Fruit fly (Drosophila melanogaster) whole organism, embryonic: ENCODE results near the gene Srg3.

Experiments
- B-H1 ChIP-seq: fragments of 200-800 bp; sonication (Bioruptor generic); IDR thresholded peaks from 3 replicates; pipeline ENCODE4 v1.3.6; 2022; ENCODE audit warnings: missing biosample characterization, missing genetic modification characterization
- Bdp1 ChIP-seq: fragments of 200-800 bp; sonication (Bioruptor generic); optimal IDR thresholded peaks from 3 replicates; lab custom pipeline; 2016; ENCODE audit warnings: missing biosample characterization, missing genetic modification characterization
- Blimp-1 ChIP-seq: fragments of 200-800 bp; sonication (Bioruptor generic); optimal IDR thresholded peaks from 3 replicates; lab custom pipeline; 2018; ENCODE audit warnings: missing biosample characterization, missing genetic modification characterization, mild to moderate bottlenecking, moderate library complexity, missing genetic modification reagents
- CG10274 ChIP-seq: fragments of 200-800 bp; sonication (Bioruptor generic); optimal IDR thresholded peaks from 3 replicates; lab custom pipeline; 2017; ENCODE audit warnings: missing biosample characterization, mild to moderate bottlenecking, missing genetic modification characterization
- CG10462 ChIP-seq: fragments of 200-800 bp; sonication (Bioruptor generic); optimal IDR thresholded peaks from 2 replicates; lab custom pipeline; 2016; ENCODE audit warnings: missing biosample characterization, missing genetic modification characterization
- CG14965 ChIP-seq: fragments of 200-800 bp; sonication (Bioruptor generic); optimal IDR thresholded peaks from 2 replicates; lab custom pipeline; 2016; ENCODE audit warnings: missing biosample characterization, missing genetic modification characterization, borderline replicate concordance
- CG15073 ChIP-seq: fragments of 200-800 bp; sonication (Bioruptor generic); optimal IDR thresholded peaks from 2 replicates; lab custom pipeline; 2016; ENCODE audit warnings: missing biosample characterization, missing genetic modification characterization
- CG15269 ChIP-seq: fragments of 200-800 bp; sonication (Bioruptor generic); optimal IDR thresholded peaks from 2 replicates; lab custom pipeline; 2018; ENCODE audit warnings: missing biosample characterization, mild to moderate bottlenecking, missing genetic modification characterization, moderate library complexity
- CG1602 ChIP-seq: fragments of 200-800 bp; sonication (Bioruptor generic); optimal IDR thresholded peaks from 3 replicates; lab custom pipeline; 2016; ENCODE audit warnings: missing biosample characterization, missing genetic modification characterization
- CG16779 ChIP-seq: fragments of 200-800 bp; sonication (Bioruptor generic); IDR thresholded peaks from 2 replicates; pipeline ENCODE4 v1.3.6; 2022; ENCODE audit warnings: missing biosample characterization, missing genetic modification characterization
- CG17186 ChIP-seq: fragments of 200-800 bp; sonication (Bioruptor generic); optimal IDR thresholded peaks from 3 replicates; lab custom pipeline; 2017; ENCODE audit warnings: missing biosample characterization, missing genetic modification reagents, missing genetic modification characterization
- CG17328 ChIP-seq: fragments of 200-800 bp; sonication (Bioruptor generic); IDR thresholded peaks from 2 replicates; pipeline ENCODE4 v1.3.6; 2022; ENCODE audit warnings: missing biosample characterization, missing genetic modification characterization
- CG17802 ChIP-seq: fragments of 200-800 bp; sonication (Bioruptor generic); optimal IDR thresholded peaks from 2 replicates; lab custom pipeline; 2018; ENCODE audit warnings: missing biosample characterization, mild to moderate bottlenecking, missing genetic modification characterization, moderate library complexity
- CG18764 ChIP-seq: fragments of 200-800 bp; sonication (Bioruptor generic); optimal IDR thresholded peaks from 3 replicates; lab custom pipeline; 2016; ENCODE audit warnings: missing biosample characterization, missing genetic modification characterization
- CG2202 ChIP-seq: fragments of 200-800 bp; sonication (Bioruptor generic); optimal IDR thresholded peaks from 2 replicates; lab custom pipeline; 2018; ENCODE audit warnings: missing biosample characterization, mild to moderate bottlenecking, missing genetic modification characterization
- CG30431 ChIP-seq: fragments of 200-800 bp; sonication (Bioruptor generic); optimal IDR thresholded peaks from 2 replicates; lab custom pipeline; 2017; ENCODE audit warnings: missing biosample characterization, missing genetic modification characterization
- CG42726 ChIP-seq: fragments of 200-800 bp; sonication (Bioruptor generic); IDR thresholded peaks from 2 replicates; pipeline ENCODE4 v1.3.6; 2022; ENCODE audit warnings: missing biosample characterization, missing genetic modification characterization; ENCODE audit not compliant: partially characterized antibody
- CG4282 ChIP-seq: fragments of 200-800 bp; sonication (Bioruptor generic); optimal IDR thresholded peaks from 2 replicates; lab custom pipeline; 2016; ENCODE audit warnings: missing biosample characterization, missing genetic modification characterization
- CG4820 ChIP-seq: fragments of 200-800 bp; sonication (Bioruptor generic); optimal IDR thresholded peaks from 3 replicates; lab custom pipeline; 2016; ENCODE audit warnings: missing biosample characterization, missing genetic modification characterization
- CG6689 ChIP-seq: fragments of 200-800 bp; sonication (Bioruptor generic); IDR thresholded peaks from 2 replicates; pipeline ENCODE4 v1.3.6; 2022; ENCODE audit warnings: missing biosample characterization, missing genetic modification characterization
- Deaf1 ChIP-seq: fragments of 200-800 bp; optimal IDR thresholded peaks from 3 replicates; lab custom pipeline; 2019; ENCODE audit warnings: missing biosample characterization, mild to moderate bottlenecking, missing genetic modification characterization, moderate library complexity
- Dfd ChIP-seq, 2 experiments: fragments of >200 bp; optimal IDR thresholded peaks; 2 replicates each; lab custom pipeline; 2017; ENCODE audit warnings: missing biosample characterization in 2 of 2, missing genetic modification characterization in 2 of 2
- Eip74EF ChIP-seq, 2 experiments: fragments of 200-800 bp in 1 of 2; fragments of >200 bp in 1 of 2; sonication (Bioruptor generic) in 1 of 2; optimal IDR thresholded peaks; 2 replicates each; lab custom pipeline; 2017 to 2019; ENCODE audit warnings: missing biosample characterization in 2 of 2, missing genetic modification characterization in 2 of 2, mild to moderate bottlenecking in 1 of 2, moderate library complexity in 1 of 2
- H2.0 ChIP-seq: fragments of 200-800 bp; sonication (Bioruptor generic); IDR thresholded peaks from 2 replicates; pipeline ENCODE4 v1.3.6; 2022; ENCODE audit warnings: missing biosample characterization, missing genetic modification characterization
- HmgD ChIP-seq: fragments of 200-800 bp; sonication (Bioruptor generic); optimal IDR thresholded peaks from 3 replicates; lab custom pipeline; 2016; ENCODE audit warnings: missing biosample characterization, missing genetic modification characterization
- HmgZ ChIP-seq: fragments of 200-800 bp; sonication (Bioruptor generic); optimal IDR thresholded peaks from 2 replicates; lab custom pipeline; 2018; ENCODE audit warnings: missing biosample characterization, mild to moderate bottlenecking, missing genetic modification characterization
- Hmx ChIP-seq: fragments of 200-800 bp; sonication (Bioruptor generic); optimal IDR thresholded peaks from 2 replicates; lab custom pipeline; 2016; ENCODE audit warnings: missing biosample characterization, missing genetic modification characterization
- Hsf ChIP-seq: fragments of 200-800 bp; sonication (Bioruptor generic); optimal IDR thresholded peaks from 3 replicates; lab custom pipeline; 2016; ENCODE audit warnings: missing biosample characterization, missing genetic modification characterization
- Nf-YB ChIP-seq: fragments of 200-800 bp; sonication (Bioruptor generic); optimal IDR thresholded peaks from 3 replicates; lab custom pipeline; 2019; ENCODE audit warnings: missing biosample characterization, mild to moderate bottlenecking, missing genetic modification characterization, moderate library complexity
- Opbp ChIP-seq: fragments of 200-800 bp; sonication (Bioruptor generic); IDR thresholded peaks from 3 replicates; pipeline ENCODE4 v1.3.6; 2022; ENCODE audit warnings: missing biosample characterization, missing genetic modification characterization; ENCODE audit not compliant: partially characterized antibody
- Poxn ChIP-seq: fragments of 200-800 bp; sonication (Bioruptor generic); IDR thresholded peaks from 2 replicates; pipeline ENCODE4 v1.3.6; 2022; ENCODE audit warnings: missing biosample characterization, missing genetic modification characterization
- TFAM ChIP-seq: fragments of 200-800 bp; sonication (Bioruptor generic); optimal IDR thresholded peaks from 2 replicates; lab custom pipeline; 2017; ENCODE audit warnings: missing biosample characterization, missing genetic modification characterization, inconsistent platforms
- ab ChIP-seq: fragments of 200-800 bp; sonication (Bioruptor generic); optimal IDR thresholded peaks from 2 replicates; lab custom pipeline; 2016; ENCODE audit warnings: missing biosample characterization, missing genetic modification characterization
- ash1 ChIP-seq: fragments of 200-800 bp; sonication (Bioruptor generic); optimal IDR thresholded peaks from 2 replicates; lab custom pipeline; 2018; ENCODE audit warnings: missing biosample characterization, mild to moderate bottlenecking, missing genetic modification characterization
- bowl ChIP-seq: fragments of 200-800 bp; sonication (Bioruptor generic); IDR thresholded peaks from 2 replicates; pipeline ENCODE4 v1.3.6; 2022; ENCODE audit warnings: missing biosample characterization, missing genetic modification characterization
- cwo ChIP-seq: fragments of 200-800 bp; sonication (Bioruptor generic); optimal IDR thresholded peaks from 3 replicates; lab custom pipeline; 2017; ENCODE audit warnings: missing biosample characterization, missing genetic modification characterization, mild to moderate bottlenecking, moderate library complexity, missing genetic modification reagents
- dati ChIP-seq: fragments of 200-800 bp; sonication (Bioruptor generic); IDR thresholded peaks from 2 replicates; pipeline ENCODE4 v1.3.6; 2022; ENCODE audit warnings: missing biosample characterization, missing genetic modification characterization
- ewg ChIP-seq: fragments of 200-800 bp; sonication (Bioruptor generic); optimal IDR thresholded peaks from 3 replicates; lab custom pipeline; 2017; ENCODE audit warnings: mild to moderate bottlenecking, missing biosample characterization, missing genetic modification reagents, missing genetic modification characterization
- ftz-f1 ChIP-seq: fragments of 200-800 bp; sonication (Bioruptor generic); optimal IDR thresholded peaks from 2 replicates; lab custom pipeline; 2016; ENCODE audit warnings: missing biosample characterization, missing genetic modification characterization
- grau ChIP-seq: fragments of 200-800 bp; optimal IDR thresholded peaks from 3 replicates; lab custom pipeline; 2019; ENCODE audit warnings: missing biosample characterization, mild to moderate bottlenecking, missing genetic modification characterization, moderate library complexity
- h ChIP-seq: fragments of >200 bp; optimal IDR thresholded peaks from 2 replicates; lab custom pipeline; 2017
- ham ChIP-seq: fragments of 200-800 bp; sonication (Bioruptor generic); IDR thresholded peaks from 2 replicates; pipeline ENCODE4 v1.3.6; 2022; ENCODE audit warnings: missing biosample characterization, missing genetic modification characterization
- her ChIP-seq: fragments of 200-800 bp; sonication (Bioruptor generic); optimal IDR thresholded peaks from 2 replicates; lab custom pipeline; 2016; ENCODE audit warnings: missing biosample characterization, missing genetic modification characterization
- hth ChIP-seq: fragments of >200 bp; optimal IDR thresholded peaks from 2 replicates; lab custom pipeline; 2017; ENCODE audit warnings: inconsistent platforms
- kah ChIP-seq: fragments of 200-800 bp; sonication (Bioruptor generic); optimal IDR thresholded peaks from 2 replicates; lab custom pipeline; 2018; ENCODE audit warnings: missing biosample characterization, mild to moderate bottlenecking, missing genetic modification characterization
- knrl ChIP-seq: fragments of 200-800 bp; sonication (Bioruptor generic); IDR thresholded peaks from 3 replicates; pipeline ENCODE4 v1.3.6; 2022; ENCODE audit warnings: missing biosample characterization, missing genetic modification characterization; ENCODE audit not compliant: partially characterized antibody
- pho ChIP-seq: fragments of 200-800 bp; sonication (Bioruptor generic); optimal IDR thresholded peaks from 2 replicates; lab custom pipeline; 2016; ENCODE audit warnings: missing biosample characterization, missing genetic modification characterization
- psq ChIP-seq: fragments of 200-800 bp; sonication (Bioruptor generic); optimal IDR thresholded peaks from 2 replicates; lab custom pipeline; 2017; ENCODE audit warnings: missing biosample characterization, missing genetic modification characterization
- sqz ChIP-seq: fragments of 200-800 bp; sonication (Bioruptor generic); optimal IDR thresholded peaks from 3 replicates; lab custom pipeline; 2018; ENCODE audit warnings: missing biosample characterization, mild to moderate bottlenecking, missing genetic modification characterization
- tna ChIP-seq: fragments of 200-800 bp; sonication (Bioruptor generic); IDR thresholded peaks from 2 replicates; pipeline ENCODE4 v1.3.6; 2022; ENCODE audit warnings: missing biosample characterization, missing genetic modification characterization; ENCODE audit not compliant: partially characterized antibody

Gene Srg3

dm6 chr3L:9460775-9461491 is 17.9 kb downstream of the Srg3 start, which contains the start of the genes CG3434 and CG44838 (continued):
- TF ChIP-seq CG2202 (tag; lab: Kevin White, UChicago) (peak; percentile 58), CG4820 (GFP tag; lab: Kevin White, UChicago) (peak; percentile 74), CG30431 (GFP tag; lab: Kevin White, UChicago) (peak; percentile 41), h (no peak), Eip74EF (GFP tag; optimal IDR thresholded peaks at IDR 0.05; lab: Kevin White, UChicago) (peak in 1 of 2 experiments; percentile 77), tna (GFP tag; lab: Robert Waterston, UW) (no peak), CG10274 (GFP tag; lab: Kevin White, UChicago) (peak; percentile 45), dati (GFP tag; lab: Robert Waterston, UW) (peak; percentile 45; the same call in 1 of the 2 replicates), CG10462 (GFP tag; lab: Kevin White, UChicago) (peak; percentile 73), ftz-f1 (GFP tag; lab: Kevin White, UChicago) (peak; percentile 13), Hmx (GFP tag; lab: Kevin White, UChicago) (peak; percentile 26), CG1602 (GFP tag; lab: Kevin White, UChicago) (peak; percentile 75), TFAM (no peak), ham (no peak), grau (tag; lab: Kevin White, UChicago) (peak; percentile 84), HmgZ (tag; lab: Kevin White, UChicago) (peak; percentile 82), sqz (GFP tag; lab: Kevin White, UChicago) (peak; percentile 65), bowl (GFP tag; lab: Robert Waterston, UW) (no peak), CG17186 (GFP tag; lab: Kevin White, UChicago) (peak; percentile 58), Opbp (GFP tag; lab: Robert Waterston, UW) (no peak; the same call in 2 of the 3 replicates), kah (GFP tag; lab: Kevin White, UChicago) (no peak), ash1 (GFP tag; lab: Kevin White, UChicago) (no peak), Bdp1 (peak; percentile 77), CG17802 (tag; lab: Kevin White, UChicago) (peak; percentile 58), CG16779 (GFP tag; lab: Robert Waterston, UW) (no peak), Blimp-1 (GFP tag; lab: Kevin White, UChicago) (peak; percentile 70), CG15269 (peak; percentile 85), CG4282 (GFP tag; lab: Kevin White, UChicago) (peak; percentile 48), H2.0 (GFP tag; lab: Robert Waterston, UW) (peak; percentile 24; the same call in 1 of the 2 replicates), Dfd (GFP tag; optimal IDR thresholded peaks at IDR 0.05; lab: Kevin White, UChicago) (no peak), psq (GFP tag; lab: Kevin White, UChicago) (peak; percentile 77), Deaf1 (tag; lab: Kevin White, UChicago) (peak; percentile 58), pho (peak; percentile 82), CG18764 (peak; percentile 74), CG42726 (GFP tag; lab: Robert Waterston, UW) (no peak), ab (GFP tag; lab: Kevin White, UChicago) (peak; percentile 77), Nf-YB (GFP tag; lab: Kevin White, UChicago) (peak; percentile 72), CG6689 (GFP tag; lab: Robert Waterston, UW) (peak; percentile 73), knrl (GFP tag; lab: Robert Waterston, UW) (0 out of 3 replicates have a peak, but pooled peaks have one; percentile 18), hth (lab: Kevin White, UChicago) (no peak), CG15073 (no peak), HmgD (GFP tag; lab: Kevin White, UChicago) (peak; percentile 56), cwo (GFP tag; lab: Kevin White, UChicago) (peak; percentile 75), her (GFP tag; lab: Kevin White, UChicago) (no peak), B-H1 (peak; percentile 69), CG17328 (GFP tag; lab: Robert Waterston, UW) (peak; percentile 74), Hsf (GFP tag; lab: Kevin White, UChicago) (peak; percentile 83), ewg (peak; percentile 69), Poxn (0 out of 2 replicates have a peak, but pooled peaks have one; percentile 28), CG14965 (GFP tag; lab: Kevin White, UChicago) (no peak)
